Fruit fly (Drosophila melanogaster): ENCODE data around the gene CG42654.

Gene CG42654

dm6 chr3L:19910054-19910414, 44.3 kb downstream of the CG42654 start, which contains the start of the genes Mi-2 and Prp3 (continued):
- TF ChIP-seq nerfin-2 (GFP tag; IDR thresholded peaks at IDR 0.05; ENCODE audit: partially characterized antibody) = no peak
- TF ChIP-seq ttk (GFP tag; IDR thresholded peaks at IDR 0.05) = no peak
- peak; percentile 88 for TF ChIP-seq CG7928 (GFP tag; optimal IDR thresholded peaks at IDR 0.05)
- TF ChIP-seq CG17802 (tag; optimal IDR thresholded peaks at IDR 0.05) = no peak
- TF ChIP-seq crol (GFP tag; IDR thresholded peaks at IDR 0.05) = no peak
- no peak for TF ChIP-seq Bdp1 (GFP tag; optimal IDR thresholded peaks at IDR 0.05)
- TF ChIP-seq BEAF-32 (GFP tag; optimal IDR thresholded peaks at IDR 0.05) = peak; percentile 46
- no peak for TF ChIP-seq tio (GFP tag; optimal IDR thresholded peaks at IDR 0.05)
- TF ChIP-seq emc (GFP tag; optimal IDR thresholded peaks at IDR 0.05) = no peak
- TF ChIP-seq CG12155 (GFP tag; optimal IDR thresholded peaks at IDR 0.05) = no peak
- TF ChIP-seq CG2129 (GFP tag; IDR thresholded peaks at IDR 0.05; ENCODE audit: partially characterized antibody) = no peak
- no peak for TF ChIP-seq CG5245 (GFP tag; optimal IDR thresholded peaks at IDR 0.05)
- TF ChIP-seq CG1233 (GFP tag; optimal IDR thresholded peaks at IDR 0.05) = no peak
- TF ChIP-seq az2 (GFP tag; optimal IDR thresholded peaks at IDR 0.05) = no peak
- no peak for TF ChIP-seq shn (GFP tag; optimal IDR thresholded peaks at IDR 0.05)
- no peak for TF ChIP-seq MTF-1 (GFP tag; optimal IDR thresholded peaks at IDR 0.05; ENCODE audit: borderline replicate concordance)
- TF ChIP-seq CG6683 (GFP tag; optimal IDR thresholded peaks at IDR 0.05) = no peak
- peak; percentile 36 for TF ChIP-seq CG2712 (tag; optimal IDR thresholded peaks at IDR 0.05)
- TF ChIP-seq CG5180 (GFP tag; optimal IDR thresholded peaks at IDR 0.05) = no peak
- TF ChIP-seq CG16779 (GFP tag; IDR thresholded peaks at IDR 0.05) = no peak
- no peak for TF ChIP-seq CG7271 (tag; optimal IDR thresholded peaks at IDR 0.05)
- TF ChIP-seq CG4328 (GFP tag; optimal IDR thresholded peaks at IDR 0.05) = peak; percentile 9
- peak; percentile 53 for TF ChIP-seq nerfin-1 (tag; optimal IDR thresholded peaks at IDR 0.05)
- TF ChIP-seq Mes4 (GFP tag; optimal IDR thresholded peaks at IDR 0.05) = peak; percentile 7
- TF ChIP-seq CG12071 (GFP tag; optimal IDR thresholded peaks at IDR 0.05) = no peak
- TF ChIP-seq CG7839 (tag; optimal IDR thresholded peaks at IDR 0.05) = no peak
- no peak for TF ChIP-seq ham (GFP tag; IDR thresholded peaks at IDR 0.05)
- no peak for TF ChIP-seq CG4424 (GFP tag; optimal IDR thresholded peaks at IDR 0.05)
- TF ChIP-seq CG2889 (GFP tag; IDR thresholded peaks at IDR 0.05) = no peak
- TF ChIP-seq CG8089 (GFP tag; optimal IDR thresholded peaks at IDR 0.05) = no peak
- no peak for TF ChIP-seq gt (GFP tag; IDR thresholded peaks at IDR 0.05)
- TF ChIP-seq HLH4C (GFP tag; IDR thresholded peaks at IDR 0.05; ENCODE audit: partially characterized antibody) = no peak
- no peak for TF ChIP-seq CG14050 (GFP tag; IDR thresholded peaks at IDR 0.05)
- TF ChIP-seq lola (GFP tag; optimal IDR thresholded peaks at IDR 0.05) = no peak
- peak; percentile 73 for TF ChIP-seq gfzf (GFP tag; optimal IDR thresholded peaks at IDR 0.05)
- TF ChIP-seq Gug (GFP tag; IDR thresholded peaks at IDR 0.05) = no peak
- TF ChIP-seq H2.0 (GFP tag; IDR thresholded peaks at IDR 0.05) = no peak
- no peak for TF ChIP-seq Optix (GFP tag; IDR thresholded peaks at IDR 0.05)
- no peak for TF ChIP-seq chif (GFP tag; optimal IDR thresholded peaks at IDR 0.05)
- peak; percentile 68 for TF ChIP-seq ci (GFP tag; IDR thresholded peaks at IDR 0.05)
- TF ChIP-seq danr (GFP tag; IDR thresholded peaks at IDR 0.05) = no peak
- no peak for TF ChIP-seq CG8281 (tag; optimal IDR thresholded peaks at IDR 0.05)
- TF ChIP-seq CG17359 (tag; optimal IDR thresholded peaks at IDR 0.05) = no peak
- TF ChIP-seq peb (GFP tag; IDR thresholded peaks at IDR 0.05) = no peak
- TF ChIP-seq dmrt11E (tag; optimal IDR thresholded peaks at IDR 0.05) = no peak
- peak; percentile 17 for TF ChIP-seq Lhr (GFP tag; optimal IDR thresholded peaks at IDR 0.05)
- peak; percentile 33 for TF ChIP-seq cg (GFP tag; optimal IDR thresholded peaks at IDR 0.05)
- TF ChIP-seq br (optimal IDR thresholded peaks at IDR 0.05) = no peak
- no peak for TF ChIP-seq CG2678 (tag; optimal IDR thresholded peaks at IDR 0.05)
- no peak for TF ChIP-seq CG9817 (tag; optimal IDR thresholded peaks at IDR 0.05)
- peak; percentile 21 for TF ChIP-seq Hsf (GFP tag; optimal IDR thresholded peaks at IDR 0.05)
- TF ChIP-seq CG6689 (GFP tag; IDR thresholded peaks at IDR 0.05) = no peak

Measured in whole organism, embryonic.